Worm (Caenorhabditis elegans): ENCODE data around the gene mksr-1.

Gene mksr-1

ce11 chrX:1018586-1018985, 50.3 kb downstream of the mksr-1 start:
- TF ChIP-seq hlh-12 (tag; optimal IDR thresholded peaks at IDR 0.05) = no peak
- no peak for TF ChIP-seq egl-44 (GFP tag; IDR thresholded peaks at IDR 0.05)
- TF ChIP-seq ztf-25 (GFP tag; IDR thresholded peaks at IDR 0.05) = no peak
- TF ChIP-seq cebp-2 (GFP tag; IDR thresholded peaks at IDR 0.05) = no peak
- TF ChIP-seq F23B12.7 (tag; optimal IDR thresholded peaks at IDR 0.05; ENCODE audit: insufficient read depth) = no peak
- TF ChIP-seq chd-7 (tag; optimal IDR thresholded peaks at IDR 0.05) = peak; percentile 9
- no peak for TF ChIP-seq rec-8 (tag; optimal IDR thresholded peaks at IDR 0.05)
- TF ChIP-seq ZK185.1 (tag; optimal IDR thresholded peaks at IDR 0.05; ENCODE audit: poor library complexity, severe bottlenecking) = no peak
- TF ChIP-seq dox-1 (GFP tag; IDR thresholded peaks at IDR 0.05) = 0 out of 2 replicates have a peak, but pooled peaks have one; percentile 35
- TF ChIP-seq nfyb-1 (GFP tag; IDR thresholded peaks at IDR 0.05) = no peak
- no peak for TF ChIP-seq dpl-1 (GFP tag; optimal IDR thresholded peaks at IDR 0.05)
- no peak for TF ChIP-seq sea-2 (GFP tag; IDR thresholded peaks at IDR 0.05)
- TF ChIP-seq bed-1 (GFP tag; IDR thresholded peaks at IDR 0.05) = no peak
- no peak for TF ChIP-seq B0035.1 (tag; optimal IDR thresholded peaks at IDR 0.05)
- TF ChIP-seq F55B11.4 (tag; optimal IDR thresholded peaks at IDR 0.05; ENCODE audit: borderline replicate concordance, insufficient read depth) = no peak
- no peak for TF ChIP-seq lsy-27 (tag; optimal IDR thresholded peaks at IDR 0.05; ENCODE audit: borderline replicate concordance, insufficient read depth)
- no peak for TF ChIP-seq Y95B8A.8 (GFP tag; IDR thresholded peaks at IDR 0.05)
- TF ChIP-seq lsl-1 (GFP tag; optimal IDR thresholded peaks at IDR 0.05) = no peak
- no peak for TF ChIP-seq unc-62 (GFP tag; optimal IDR thresholded peaks at IDR 0.05)
- no peak for TF ChIP-seq somi-1 (GFP tag; optimal IDR thresholded peaks at IDR 0.05)
- no peak for TF ChIP-seq efl-1 (GFP tag; optimal IDR thresholded peaks at IDR 0.05)
- TF ChIP-seq zfh-2 (GFP tag; conservative IDR thresholded peaks at IDR 0.05) = peak; percentile 58

- TF ChIP-seq ztf-28 (GFP tag; IDR thresholded peaks at IDR 0.05) (no peak), bed-1 (GFP tag; IDR thresholded peaks at IDR 0.05) (no peak), F49E8.2 (tag; optimal IDR thresholded peaks at IDR 0.05; ENCODE audit: insufficient read depth) (no peak), Y53F4B.3 (GFP tag; IDR thresholded peaks at IDR 0.05) (no peak), lsy-27 (tag; optimal IDR thresholded peaks at IDR 0.05; ENCODE audit: borderline replicate concordance, insufficient read depth) (no peak), Y56A3A.18 (GFP tag; IDR thresholded peaks at IDR 0.05) (no peak), ztf-6 (GFP tag; IDR thresholded peaks at IDR 0.05) (no peak), chd-7 (tag; optimal IDR thresholded peaks at IDR 0.05) (no peak), let-607 (tag; optimal IDR thresholded peaks at IDR 0.05) (no peak), F55B11.4 (tag; optimal IDR thresholded peaks at IDR 0.05; ENCODE audit: borderline replicate concordance, insufficient read depth) (no peak), mcd-1 (GFP tag; IDR thresholded peaks at IDR 0.05) (no peak), xnd-1 (tag; optimal IDR thresholded peaks at IDR 0.05) (no peak), die-1 (tag; optimal IDR thresholded peaks at IDR 0.05) (no peak)
Observed at ce11 chrX:1017456-1017855, 51.5 kb downstream of the mksr-1 start, which contains the start of the genes F55A4.13 and nlf-1. Gene F55A4.13, minus strand, starts transcription at chrX:1017556. Gene nlf-1, minus strand, starts transcription at chrX:1017567.
